Worm (Caenorhabditis elegans) whole organism, young adult: Measurements from ENCODE around the gene taf-9.

Experiments
- akir-1 ChIP-seq: fragments of 200-800 bp; sonication (Bioruptor generic); optimal IDR thresholded peaks from 2 replicates; lab custom pipeline; 2018; ENCODE audit warnings: mild to moderate bottlenecking, missing genetic modification characterization, moderate library complexity, missing compliant biosample characterization
- ama-1 ChIP-seq, 3 experiments: fragments of 150-350 bp in 1 of 3; sonication (generic microtip) in 2 of 3; optimal IDR thresholded peaks; 2 replicates each; lab custom pipeline; 2014 to 2018; ENCODE audit warnings: missing biosample characterization in 2 of 3, missing genetic modification characterization in 2 of 3, missing genetic modification reagents in 2 of 3
- dox-1 ChIP-seq: fragments of 200-800 bp; sonication (Bioruptor generic); IDR thresholded peaks from 2 replicates; pipeline ENCODE4 v1.3.6; 2022; ENCODE audit warnings: missing genetic modification reagents, missing genetic modification characterization, missing compliant biosample characterization
- lin-40 ChIP-seq: sonication (generic microtip); optimal IDR thresholded peaks from 2 replicates; lab custom pipeline; 2016; ENCODE audit warnings: missing genetic modification characterization, mild to moderate bottlenecking, missing compliant biosample characterization, missing genotype, missing genetic modification reagents
- snpc-4 ChIP-seq, 5 experiments: fragments of 150-350 bp in 1 of 5; sonication (generic microtip) in 4 of 5; optimal IDR thresholded peaks; 2 replicates each; lab custom pipeline; 2014 to 2018; ENCODE audit warnings: missing genetic modification characterization in 5 of 5, missing biosample characterization in 3 of 5, antibody characterized with exemption in 2 of 5, mild to moderate bottlenecking in 2 of 5, missing compliant biosample characterization in 2 of 5, missing genotype in 2 of 5, moderate library complexity in 2 of 5, missing genetic modification reagents in 1 of 5
- ztf-25 ChIP-seq: fragments of 200-800 bp; sonication (Bioruptor generic); IDR thresholded peaks from 2 replicates; pipeline ENCODE4 v1.3.6; 2022; ENCODE audit warnings: missing genetic modification reagents, missing genetic modification characterization, missing compliant biosample characterization

ce11 chrIII:13659028-13659427, 35.0 kb downstream of the taf-9 start:
- TF ChIP-seq dox-1 (GFP tag; lab: Robert Waterston, UW) (no peak), akir-1 (GFP tag; lab: Kevin White, UChicago) (no peak), lin-40 (tag; lab: Kevin White, UChicago) (no peak), snpc-4 (GFP tag; optimal IDR thresholded peaks at IDR 0.05; lab: Kevin White, UChicago) (no peak), snpc-4 (tag; optimal IDR thresholded peaks at IDR 0.05; lab: Kevin White, UChicago) (no peak), ama-1 (optimal IDR thresholded peaks at IDR 0.05; lab: Kevin White, UChicago) (no peak), ama-1 (GFP tag; optimal IDR thresholded peaks at IDR 0.05; lab: Kevin White, UChicago) (no peak), ztf-25 (GFP tag; lab: Robert Waterston, UW) (no peak)
